Worm (Caenorhabditis elegans) whole organism, young adult: ENCODE measurements around the gene emre-1.

Experiments used
- F22D6.2 ChIP-seq: sonication (generic microtip); optimal IDR thresholded peaks from 2 replicates; lab custom pipeline; 2016; ENCODE audit warnings: mild to moderate bottlenecking, missing genetic modification characterization, missing compliant biosample characterization
- F37B4.10 ChIP-seq: fragments of 200-800 bp; sonication (Bioruptor generic); IDR thresholded peaks from 2 replicates; pipeline ENCODE4 v1.3.6; 2022; ENCODE audit warnings: missing genetic modification characterization, missing compliant biosample characterization
- F39B2.1 ChIP-seq: fragments of 200-800 bp; sonication (Bioruptor generic); IDR thresholded peaks from 2 replicates; pipeline ENCODE4 v1.3.6; 2022; ENCODE audit warnings: missing genetic modification reagents, missing genetic modification characterization, missing compliant biosample characterization
- F55B11.4 ChIP-seq: sonication (generic microtip); optimal IDR thresholded peaks from 2 replicates; lab custom pipeline; 2016; ENCODE audit warnings: missing compliant biosample characterization, missing genetic modification characterization, borderline replicate concordance; ENCODE audit not compliant: insufficient read depth
- K11D2.4 ChIP-seq: fragments of 200-800 bp; sonication (Bioruptor generic); IDR thresholded peaks from 2 replicates; pipeline ENCODE4 v1.3.6; 2022; ENCODE audit warnings: missing genetic modification reagents, missing genetic modification characterization, missing compliant biosample characterization
- Y53F4B.3 ChIP-seq: fragments of 200-800 bp; sonication (Bioruptor generic); IDR thresholded peaks from 2 replicates; pipeline ENCODE4 v1.3.6; 2022; ENCODE audit warnings: missing genetic modification reagents, missing genetic modification characterization, missing compliant biosample characterization
- ama-1 ChIP-seq, 3 experiments: fragments of 150-350 bp in 1 of 3; sonication (generic microtip) in 2 of 3; optimal IDR thresholded peaks; 2 replicates each; lab custom pipeline; 2014 to 2018; ENCODE audit warnings: missing biosample characterization in 2 of 3, missing genetic modification characterization in 2 of 3, missing genetic modification reagents in 2 of 3
- aptf-2 ChIP-seq: fragments of 200-800 bp; sonication (Bioruptor generic); conservative IDR thresholded peaks from 2 replicates; pipeline ENCODE4 v1.3.6; 2022; ENCODE audit warnings: missing genetic modification reagents, missing genetic modification characterization, missing compliant biosample characterization
- aptf-3 ChIP-seq: fragments of 200-800 bp; sonication (Bioruptor generic); IDR thresholded peaks from 2 replicates; pipeline ENCODE4 v1.3.6; 2022; ENCODE audit warnings: missing genetic modification characterization, missing compliant biosample characterization
- attf-3 ChIP-seq: fragments of 200-800 bp; sonication (Bioruptor generic); conservative IDR thresholded peaks from 2 replicates; pipeline ENCODE4 v1.3.6; 2022; ENCODE audit warnings: missing genetic modification reagents, missing genetic modification characterization, missing compliant biosample characterization
- attf-5 ChIP-seq: fragments of 200-800 bp; sonication (Bioruptor generic); optimal IDR thresholded peaks from 2 replicates; lab custom pipeline; 2018; ENCODE audit warnings: mild to moderate bottlenecking, missing genetic modification characterization, missing compliant biosample characterization
- cebp-1 ChIP-seq, 2 experiments: fragments of 200-800 bp in 1 of 2; sonication (Bioruptor generic) in 1 of 2; sonication (generic microtip) in 1 of 2; IDR thresholded peaks in 1 of 2; optimal IDR thresholded peaks in 1 of 2; 2 replicates each; pipeline versions ENCODE4 v1.3.6 to Lab custom; 2017 to 2022; ENCODE audit warnings: missing compliant biosample characterization in 2 of 2, missing genetic modification characterization in 2 of 2, mild to moderate bottlenecking in 1 of 2, missing genetic modification reagents in 1 of 2, moderate library complexity in 1 of 2
- cebp-2 ChIP-seq: fragments of 200-800 bp; sonication (Bioruptor generic); IDR thresholded peaks from 2 replicates; pipeline ENCODE4 v1.3.6; 2022; ENCODE audit warnings: missing genetic modification characterization, missing compliant biosample characterization
- ceh-27 ChIP-seq: fragments of 200-800 bp; sonication (Bioruptor generic); optimal IDR thresholded peaks from 2 replicates; lab custom pipeline; 2018; ENCODE audit warnings: mild to moderate bottlenecking, missing genetic modification characterization, moderate library complexity, missing compliant biosample characterization
- dox-1 ChIP-seq: fragments of 200-800 bp; sonication (Bioruptor generic); IDR thresholded peaks from 2 replicates; pipeline ENCODE4 v1.3.6; 2022; ENCODE audit warnings: missing genetic modification reagents, missing genetic modification characterization, missing compliant biosample characterization
- dpff-1 ChIP-seq: sonication (generic microtip); optimal IDR thresholded peaks from 2 replicates; lab custom pipeline; 2017; ENCODE audit warnings: mild to moderate bottlenecking, missing genetic modification characterization, missing compliant biosample characterization
- ekl-4 ChIP-seq: fragments of 200-800 bp; sonication (Bioruptor generic); IDR thresholded peaks from 2 replicates; pipeline ENCODE4 v1.3.6; 2022; ENCODE audit warnings: missing genetic modification reagents, missing genetic modification characterization, missing compliant biosample characterization
- ets-4 ChIP-seq: fragments of 200-800 bp; sonication (Bioruptor generic); optimal IDR thresholded peaks from 2 replicates; lab custom pipeline; 2018; ENCODE audit warnings: mild to moderate bottlenecking, missing genetic modification characterization, missing compliant biosample characterization
- hmg-1.2 ChIP-seq: fragments of 200-800 bp; sonication (Bioruptor generic); IDR thresholded peaks from 2 replicates; pipeline ENCODE4 v1.3.6; 2022; ENCODE audit warnings: missing genetic modification reagents, missing genetic modification characterization, missing compliant biosample characterization
- hmg-20 ChIP-seq: fragments of 200-800 bp; sonication (Bioruptor generic); IDR thresholded peaks from 2 replicates; pipeline ENCODE4 v1.3.6; 2022; ENCODE audit warnings: missing genetic modification reagents, missing genetic modification characterization, missing compliant biosample characterization
- let-526 ChIP-seq: fragments of 200-800 bp; sonication (Bioruptor generic); IDR thresholded peaks from 2 replicates; pipeline ENCODE4 v1.3.6; 2022; ENCODE audit warnings: missing genetic modification reagents, missing genetic modification characterization, missing compliant biosample characterization
- let-607 ChIP-seq, 2 experiments: fragments of 200-800 bp in 1 of 2; sonication (Bioruptor generic) in 1 of 2; sonication (generic microtip) in 1 of 2; optimal IDR thresholded peaks; 2 replicates each; lab custom pipeline; 2016 to 2018; ENCODE audit warnings: mild to moderate bottlenecking in 2 of 2, missing compliant biosample characterization in 2 of 2, missing genetic modification characterization in 2 of 2, moderate library complexity in 2 of 2, missing genotype in 1 of 2
- mcd-1 ChIP-seq: fragments of 200-800 bp; sonication (Bioruptor generic); IDR thresholded peaks from 2 replicates; pipeline ENCODE4 v1.3.6; 2022; ENCODE audit warnings: missing genetic modification reagents, missing genetic modification characterization, missing compliant biosample characterization
- mel-28 ChIP-seq: sonication (generic microtip); optimal IDR thresholded peaks from 2 replicates; lab custom pipeline; 2016; ENCODE audit warnings: borderline replicate concordance, mild to moderate bottlenecking, missing genetic modification characterization, missing compliant biosample characterization
- nfya-2 ChIP-seq: fragments of 200-800 bp; sonication (Bioruptor generic); IDR thresholded peaks from 2 replicates; pipeline ENCODE4 v1.3.6; 2022; ENCODE audit warnings: missing genetic modification reagents, missing genetic modification characterization, missing compliant biosample characterization
- nfyb-1 ChIP-seq: fragments of 200-800 bp; sonication (Bioruptor generic); IDR thresholded peaks from 2 replicates; pipeline ENCODE4 v1.3.6; 2022; ENCODE audit warnings: missing genetic modification reagents, missing genetic modification characterization, missing compliant biosample characterization
- nhr-27 ChIP-seq: fragments of 200-800 bp; sonication (Bioruptor generic); optimal IDR thresholded peaks from 2 replicates; lab custom pipeline; 2018; ENCODE audit warnings: mild to moderate bottlenecking, missing genetic modification characterization, moderate library complexity, missing compliant biosample characterization
- nhr-80 ChIP-seq: sonication (generic microtip); optimal IDR thresholded peaks from 2 replicates; lab custom pipeline; 2016; ENCODE audit warnings: missing genetic modification characterization, missing compliant biosample characterization
- nhr-90 ChIP-seq: sonication (generic microtip); optimal IDR thresholded peaks from 2 replicates; lab custom pipeline; 2016; ENCODE audit warnings: missing genotype, mild to moderate bottlenecking, missing genetic modification characterization, missing compliant biosample characterization
- pbrm-1 ChIP-seq: fragments of 200-800 bp; sonication (Bioruptor generic); IDR thresholded peaks from 2 replicates; pipeline ENCODE4 v1.3.6; 2022; ENCODE audit warnings: missing genetic modification reagents, missing genetic modification characterization, missing compliant biosample characterization
- rec-8 ChIP-seq, 2 experiments: sonication (generic microtip); optimal IDR thresholded peaks; 2 replicates each; lab custom pipeline; 2016; ENCODE audit warnings: mild to moderate bottlenecking in 2 of 2, missing genetic modification characterization in 2 of 2, missing genetic modification reagents in 2 of 2, missing genotype in 2 of 2, missing biosample characterization in 1 of 2, missing compliant biosample characterization in 1 of 2, moderate library complexity in 1 of 2
- snpc-4 ChIP-seq, 5 experiments: fragments of 150-350 bp in 1 of 5; sonication (generic microtip) in 4 of 5; optimal IDR thresholded peaks; 2 replicates each; lab custom pipeline; 2014 to 2018; ENCODE audit warnings: missing genetic modification characterization in 5 of 5, missing biosample characterization in 3 of 5, antibody characterized with exemption in 2 of 5, mild to moderate bottlenecking in 2 of 5, missing compliant biosample characterization in 2 of 5, missing genotype in 2 of 5, moderate library complexity in 2 of 5, missing genetic modification reagents in 1 of 5
- somi-1 ChIP-seq: fragments of 200-800 bp; sonication (Bioruptor generic); optimal IDR thresholded peaks from 2 replicates; lab custom pipeline; 2018; ENCODE audit warnings: mild to moderate bottlenecking, missing genetic modification characterization, missing compliant biosample characterization
- sptf-2 ChIP-seq: fragments of 200-800 bp; sonication (Bioruptor generic); optimal IDR thresholded peaks from 2 replicates; lab custom pipeline; 2018; ENCODE audit warnings: mild to moderate bottlenecking, missing genetic modification characterization, missing compliant biosample characterization
- tbx-9 ChIP-seq: sonication (generic microtip); optimal IDR thresholded peaks from 2 replicates; lab custom pipeline; 2016; ENCODE audit warnings: borderline replicate concordance, missing genetic modification characterization, inconsistent platforms, missing compliant biosample characterization
- unc-62 ChIP-seq: fragments of 150-350 bp; optimal IDR thresholded peaks from 2 replicates; lab custom pipeline; 2014; ENCODE audit warnings: missing biosample characterization, missing genetic modification reagents, missing genetic modification characterization
- ztf-18 ChIP-seq: sonication (generic microtip); optimal IDR thresholded peaks from 2 replicates; lab custom pipeline; 2016; ENCODE audit warnings: missing genotype, mild to moderate bottlenecking, missing genetic modification characterization, missing compliant biosample characterization
- ztf-22 ChIP-seq: fragments of 200-800 bp; sonication (Bioruptor generic); optimal IDR thresholded peaks from 2 replicates; lab custom pipeline; 2018; ENCODE audit warnings: mild to moderate bottlenecking, missing genetic modification characterization, moderate library complexity, missing compliant biosample characterization

emre-1 gene

DNA sequence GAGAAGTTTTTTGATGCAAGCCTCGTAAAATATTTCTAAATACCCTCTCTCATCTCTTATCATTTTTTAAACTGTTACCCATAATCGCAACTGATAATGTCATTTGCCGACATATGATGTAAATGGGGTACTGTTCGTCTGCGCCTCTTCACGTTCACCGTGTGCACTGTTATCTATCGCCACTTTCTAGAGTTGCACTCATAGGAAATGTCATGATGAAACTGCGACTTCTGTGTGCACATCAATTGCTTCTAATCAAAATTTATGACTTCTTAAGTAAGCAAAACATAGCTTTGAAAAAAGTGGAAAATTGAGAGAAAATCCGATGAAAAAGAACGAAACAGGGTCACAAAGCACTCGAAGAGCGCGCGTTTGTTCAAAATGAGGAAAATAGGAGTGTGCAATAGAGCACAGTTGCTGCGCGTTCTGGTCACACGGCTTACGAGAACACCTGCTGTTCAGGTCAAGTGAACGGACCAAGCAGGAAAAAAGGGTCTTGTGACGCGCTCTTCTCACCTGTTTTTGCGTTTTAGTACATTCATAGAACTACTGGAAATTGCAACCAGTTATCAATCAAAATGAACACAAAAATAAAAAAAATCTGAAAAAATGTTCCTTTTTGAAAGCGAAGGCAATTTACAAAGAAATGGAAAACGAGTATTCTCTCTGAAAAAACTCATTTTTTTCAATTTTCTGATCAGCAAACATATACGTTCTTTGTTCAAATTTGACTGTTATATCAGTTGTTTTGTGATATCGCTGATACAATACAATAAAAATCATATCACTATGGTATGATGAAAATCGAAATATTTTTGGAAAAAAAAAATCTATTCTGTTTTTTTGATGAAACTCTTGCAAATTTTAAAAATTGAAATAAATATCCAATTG is 32.8 kb upstream of the emre-1 start:
- TF ChIP-seq ets-4 (peak; percentile 69), nhr-27 (tag; lab: Kevin White, UChicago) (no peak), tbx-9 (tag; lab: Kevin White, UChicago) (no peak), hmg-20 (GFP tag; lab: Robert Waterston, UW) (no peak), aptf-2 (GFP tag; lab: Robert Waterston, UW) (no peak), snpc-4 (GFP tag; optimal IDR thresholded peaks at IDR 0.05; lab: Kevin White, UChicago) (no peak), snpc-4 (tag; optimal IDR thresholded peaks at IDR 0.05; lab: Kevin White, UChicago) (peak in 2 of 4 experiments; percentile 6 to 23), aptf-3 (GFP tag; lab: Robert Waterston, UW) (no peak), F55B11.4 (tag; lab: Kevin White, UChicago) (no peak), cebp-1 (GFP tag; IDR thresholded peaks at IDR 0.05; lab: Robert Waterston, UW) (no peak), cebp-1 (tag; optimal IDR thresholded peaks at IDR 0.05; lab: Kevin White, UChicago) (peak; percentile 59), K11D2.4 (GFP tag; lab: Robert Waterston, UW) (0 out of 2 replicates have a peak, but pooled peaks have one; percentile 16), let-607 (tag; optimal IDR thresholded peaks at IDR 0.05; lab: Kevin White, UChicago) (peak; percentile 47 to 51), ceh-27 (GFP tag; lab: Kevin White, UChicago) (peak; percentile 36), somi-1 (GFP tag; lab: Kevin White, UChicago) (peak; percentile 12), F39B2.1 (GFP tag; lab: Robert Waterston, UW) (no peak), nhr-80 (tag; lab: Kevin White, UChicago) (peak; percentile 93), rec-8 (tag; optimal IDR thresholded peaks at IDR 0.05; lab: Kevin White, UChicago) (no peak), unc-62 (peak; percentile 62), dox-1 (GFP tag; lab: Robert Waterston, UW) (peak; percentile 51), attf-5 (GFP tag; lab: Kevin White, UChicago) (peak; percentile 32), ztf-18 (no peak), let-526 (GFP tag; lab: Robert Waterston, UW) (0 out of 2 replicates have a peak, but pooled peaks have one; percentile 38), mel-28 (no peak), ekl-4 (GFP tag; lab: Robert Waterston, UW) (no peak), nfya-2 (GFP tag; lab: Robert Waterston, UW) (no peak), hmg-1.2 (peak; percentile 58; the same call in 1 of the 2 replicates), mcd-1 (GFP tag; lab: Robert Waterston, UW) (peak; percentile 75), cebp-2 (GFP tag; lab: Robert Waterston, UW) (peak; percentile 76; the same call in 1 of the 2 replicates), nfyb-1 (GFP tag; lab: Robert Waterston, UW) (0 out of 2 replicates have a peak, but pooled peaks have one; percentile 35), dpff-1 (tag; lab: Kevin White, UChicago) (no peak), ztf-22 (peak; percentile 49), sptf-2 (peak; percentile 31), attf-3 (GFP tag; lab: Robert Waterston, UW) (no peak)

DNA sequence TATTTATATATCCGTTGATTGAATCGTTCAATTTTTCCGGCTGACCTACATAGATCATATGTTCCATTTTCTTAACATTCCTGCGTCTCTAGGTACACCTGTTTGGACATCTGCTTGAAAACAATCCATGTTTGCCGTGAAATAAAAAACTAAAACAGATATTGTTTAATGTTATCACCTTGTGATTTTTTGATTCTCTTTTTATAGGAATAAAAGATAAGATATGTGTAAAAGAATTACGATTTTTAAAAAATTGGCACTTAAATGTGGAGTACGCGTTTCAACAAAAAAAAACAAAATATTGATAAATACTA is 32.2 kb upstream of the emre-1 start:
- TF ChIP-seq F22D6.2 (no peak), snpc-4 (GFP tag; optimal IDR thresholded peaks at IDR 0.05; lab: Kevin White, UChicago) (no peak), snpc-4 (tag; optimal IDR thresholded peaks at IDR 0.05; lab: Kevin White, UChicago) (no peak), pbrm-1 (GFP tag; lab: Robert Waterston, UW) (no peak), hmg-1.2 (no peak), ama-1 (optimal IDR thresholded peaks at IDR 0.05; lab: Kevin White, UChicago) (no peak), ama-1 (GFP tag; optimal IDR thresholded peaks at IDR 0.05; lab: Kevin White, UChicago) (no peak), F37B4.10 (no peak), nhr-90 (tag; lab: Kevin White, UChicago) (no peak), Y53F4B.3 (no peak)
